Worm (Caenorhabditis elegans) whole organism, L1 larva: ENCODE data around the gene gtf-2E2.

Experiments
- blmp-1 ChIP-seq: fragments of 150-350 bp; optimal IDR thresholded peaks from 2 replicates; lab custom pipeline; 2014; ENCODE audit warnings: missing biosample characterization, missing genetic modification characterization
- elt-3 ChIP-seq, 6 experiments: fragments of 150-350 bp in 1 of 6; sonication (generic microtip); optimal IDR thresholded peaks; 2 replicates each; lab custom pipeline; 2017 to 2018; ENCODE audit warnings: missing biosample characterization in 6 of 6, missing genetic modification characterization in 6 of 6, inconsistent platforms in 1 of 6
- lsy-2 ChIP-seq, 2 experiments: fragments of 150-350 bp; optimal IDR thresholded peaks; 2 replicates each; lab custom pipeline; 2014; ENCODE audit warnings: missing biosample characterization in 2 of 2, missing genetic modification characterization in 2 of 2
- nhr-28 ChIP-seq: fragments of 150-350 bp; optimal IDR thresholded peaks from 2 replicates; lab custom pipeline; 2014; ENCODE audit warnings: missing biosample characterization, missing genetic modification characterization
- nhr-47 ChIP-seq: sonication (generic microtip); optimal IDR thresholded peaks from 2 replicates; lab custom pipeline; 2016; ENCODE audit warnings: mild to moderate bottlenecking, missing genetic modification characterization, moderate library complexity, missing compliant biosample characterization
- snpc-4 ChIP-seq: fragments of 150-350 bp; optimal IDR thresholded peaks from 2 replicates; lab custom pipeline; 2014; ENCODE audit warnings: missing biosample characterization, missing genetic modification characterization
- unc-130 ChIP-seq: fragments of 150-350 bp; optimal IDR thresholded peaks from 2 replicates; lab custom pipeline; 2017; ENCODE audit warnings: missing biosample characterization, missing genetic modification characterization, inconsistent platforms

- TF ChIP-seq nhr-47, result no peak
- no peak for TF ChIP-seq nhr-28
- TF ChIP-seq elt-3 (tag; optimal IDR thresholded peaks at IDR 0.05; lab: Kevin White, UChicago), result no peak
- TF ChIP-seq snpc-4 (tag; lab: Kevin White, UChicago), result no peak
- no peak for TF ChIP-seq unc-130 (tag; lab: Kevin White, UChicago)
- no peak for TF ChIP-seq blmp-1 (tag; lab: Kevin White, UChicago)
- TF ChIP-seq lsy-2 (tag; optimal IDR thresholded peaks at IDR 0.05; lab: Kevin White, UChicago), result no peak
These were observed 40.4 kb upstream of the gtf-2E2 start, which contains the start of gene ints-7 for ce11 chrII:11582698-11583097.
